Fruit fly (Drosophila melanogaster): ENCODE results near the gene MAGE.

The MAGE gene

DNA sequence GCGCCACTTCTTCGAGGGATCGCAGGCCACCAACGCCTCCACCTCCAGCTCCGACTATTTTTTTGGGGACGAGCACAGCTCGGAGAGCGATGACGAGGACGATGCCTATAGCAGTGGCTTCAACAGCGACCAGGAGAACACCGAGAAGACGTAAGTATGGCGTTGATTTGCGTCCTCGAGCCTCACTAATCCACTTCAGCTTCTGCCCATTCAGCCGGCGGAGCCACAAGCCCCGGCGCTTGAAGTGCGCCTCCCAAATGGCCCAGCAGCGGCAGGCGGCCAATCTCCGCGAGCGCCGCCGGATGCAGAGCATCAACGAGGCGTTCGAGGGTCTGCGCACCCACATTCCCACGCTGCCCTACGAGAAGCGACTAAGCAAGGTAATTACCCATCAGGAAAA lies 17.8 kb downstream of the MAGE start:
- TF ChIP-seq Hr39 (GFP tag; optimal IDR thresholded peaks at IDR 0.05) (no peak), CG32006 (GFP tag; optimal IDR thresholded peaks at IDR 0.05) (no peak), CG10631 (GFP tag; optimal IDR thresholded peaks at IDR 0.05) (no peak), Eip93F (GFP tag; optimal IDR thresholded peaks at IDR 0.05) (no peak), CG11902 (GFP tag; optimal IDR thresholded peaks at IDR 0.05) (no peak)

DNA sequence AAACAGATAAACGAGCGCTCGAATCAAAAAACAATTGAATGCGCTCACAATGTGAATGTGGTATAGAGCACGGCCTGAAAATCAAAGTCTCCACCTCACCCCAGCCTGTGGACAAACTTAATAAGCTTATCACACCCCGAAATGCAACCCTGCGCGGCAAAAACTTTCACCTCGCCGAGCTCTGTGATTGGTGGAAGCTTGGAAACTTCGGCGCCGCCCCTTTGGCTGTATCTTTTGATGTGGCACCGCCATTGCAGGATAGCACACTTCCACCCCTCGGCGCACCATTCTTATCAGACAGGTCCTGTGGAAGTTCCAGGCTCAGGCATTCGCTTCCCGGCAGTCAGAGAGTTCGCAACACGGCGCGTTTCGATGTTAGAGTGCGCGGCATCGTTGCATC lies 19.1 kb downstream of the MAGE start, which contains the start of gene Fer1:
Gene Fer1 (plus strand): TSS at position 326 of the 400 bp plus-strand sequence.
- no peak for TF ChIP-seq ss (GFP tag; optimal IDR thresholded peaks at IDR 0.05)
- no peak for TF ChIP-seq eg (GFP tag; IDR thresholded peaks at IDR 0.05)
- TF ChIP-seq Hr4 (GFP tag; optimal IDR thresholded peaks at IDR 0.05), result no peak
- TF ChIP-seq CG6854 (GFP tag; optimal IDR thresholded peaks at IDR 0.05), result no peak
- TF ChIP-seq Eip78C (GFP tag), result no peak
- no peak for TF ChIP-seq Hr39 (GFP tag; optimal IDR thresholded peaks at IDR 0.05)
- TF ChIP-seq Blimp-1 (GFP tag; optimal IDR thresholded peaks at IDR 0.05), result no peak
- TF ChIP-seq fd85E (GFP tag; optimal IDR thresholded peaks at IDR 0.05), result no peak
- TF ChIP-seq Smox (GFP tag; optimal IDR thresholded peaks at IDR 0.05), result no peak
- no peak for TF ChIP-seq dsx (GFP tag; optimal IDR thresholded peaks at IDR 0.05; ENCODE audit: poor library complexity, severe bottlenecking)
- TF ChIP-seq CG10669 (GFP tag; optimal IDR thresholded peaks at IDR 0.05), result no peak
- no peak for TF ChIP-seq CG7368 (GFP tag; optimal IDR thresholded peaks at IDR 0.05)
- TF ChIP-seq CG11902 (GFP tag; optimal IDR thresholded peaks at IDR 0.05), result no peak
- no peak for TF ChIP-seq fkh (GFP tag; optimal IDR thresholded peaks at IDR 0.05)
- no peak for TF ChIP-seq OdsH (GFP tag; optimal IDR thresholded peaks at IDR 0.05)
- no peak for TF ChIP-seq cyc (GFP tag; optimal IDR thresholded peaks at IDR 0.05)
- no peak for TF ChIP-seq Met (GFP tag; optimal IDR thresholded peaks at IDR 0.05)
- TF ChIP-seq CG10631 (GFP tag; optimal IDR thresholded peaks at IDR 0.05), result no peak
- TF ChIP-seq CG6792 (GFP tag; optimal IDR thresholded peaks at IDR 0.05), result no peak
- TF ChIP-seq CG3919 (GFP tag; optimal IDR thresholded peaks at IDR 0.05), result no peak

DNA sequence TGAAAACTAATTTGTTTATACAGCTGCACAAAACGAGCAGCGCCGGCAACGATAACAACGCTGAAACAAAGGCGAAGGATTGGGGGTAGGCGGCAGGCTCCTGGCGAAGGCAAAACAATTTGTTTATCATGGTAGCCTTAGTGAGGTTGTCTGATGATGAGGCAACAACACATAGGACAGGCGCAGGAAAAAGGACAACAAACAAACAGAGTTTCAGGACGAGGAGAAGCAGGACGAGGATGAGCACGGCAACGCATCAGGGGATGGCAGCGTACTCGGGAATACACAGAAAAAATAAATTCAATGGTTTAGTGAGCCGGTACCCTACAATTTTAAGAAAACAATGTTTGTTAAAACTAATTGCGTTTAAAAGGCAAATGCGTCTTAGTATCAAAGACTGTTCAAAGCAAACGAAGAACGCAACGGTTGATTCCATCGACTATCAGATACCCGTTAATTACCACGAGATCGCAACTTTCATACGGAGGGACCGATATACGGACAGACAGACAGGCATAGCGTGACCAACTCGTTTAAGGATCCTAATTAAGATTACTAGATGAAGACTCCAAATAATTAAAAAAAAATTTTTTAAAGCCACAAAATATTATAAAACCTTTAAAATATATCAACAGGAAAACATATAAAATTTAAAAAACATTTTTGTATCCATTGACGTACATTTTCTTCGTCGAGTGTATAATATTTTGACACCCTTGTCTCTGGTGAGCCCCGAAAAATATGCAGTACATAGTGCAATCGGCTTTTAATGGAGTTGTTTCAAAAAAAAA lies 20.1 kb downstream of the MAGE start:
- no peak for TF ChIP-seq Gug (GFP tag; IDR thresholded peaks at IDR 0.05)
- TF ChIP-seq Sox102F (GFP tag; optimal IDR thresholded peaks at IDR 0.05), result no peak

DNA sequence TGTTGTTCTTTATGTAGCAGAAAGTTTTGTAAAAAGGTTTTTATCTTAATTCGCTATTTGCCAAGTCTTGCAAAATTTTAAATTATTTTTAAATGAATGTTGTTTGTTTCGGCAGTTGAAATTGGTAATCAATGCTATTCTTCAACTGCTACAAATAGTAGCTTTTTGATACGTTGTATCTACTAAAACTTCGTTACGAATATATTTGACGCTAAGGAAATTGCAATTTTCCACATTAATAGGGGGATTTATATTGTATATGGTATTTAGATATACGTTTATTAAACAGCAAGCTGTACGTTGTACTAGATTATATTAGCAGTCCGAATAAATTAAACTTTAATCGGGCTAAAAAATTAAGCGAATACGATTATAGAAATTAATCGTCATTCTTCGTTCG lies 23.7 kb downstream of the MAGE start, which contains the start of gene CG31493:
Gene CG31493 (plus strand): TSS at position 301 of the 400 bp plus-strand sequence.
- TF ChIP-seq CG9139 (GFP tag; optimal IDR thresholded peaks at IDR 0.05) (no peak), Hr39 (GFP tag; optimal IDR thresholded peaks at IDR 0.05) (no peak), Eip93F (GFP tag; optimal IDR thresholded peaks at IDR 0.05) (no peak), CG34406 (GFP tag; optimal IDR thresholded peaks at IDR 0.05) (no peak), CG32006 (GFP tag; optimal IDR thresholded peaks at IDR 0.05) (no peak), topi (GFP tag; optimal IDR thresholded peaks at IDR 0.05) (no peak), CG6808 (GFP tag; optimal IDR thresholded peaks at IDR 0.05) (no peak), CG8319 (GFP tag; optimal IDR thresholded peaks at IDR 0.05) (no peak), salr (GFP tag; optimal IDR thresholded peaks at IDR 0.05) (no peak), Hr38 (GFP tag; optimal IDR thresholded peaks at IDR 0.05) (no peak), Eip75B (GFP tag; optimal IDR thresholded peaks at IDR 0.05) (no peak), pdm3 (GFP tag; optimal IDR thresholded peaks at IDR 0.05) (no peak), CG15336 (GFP tag; IDR thresholded peaks at IDR 0.05) (no peak), Eip78C (GFP tag) (no peak)
